Worm (Caenorhabditis elegans) whole organism, L4 larva: Measurements from ENCODE around the gene C28H8.5.
A peak's percentile ranks its signal among the peaks of the same experiment; 100 is the strongest.

Experiments
- F37D6.2 ChIP-seq: sonication (generic microtip); optimal IDR thresholded peaks from 2 replicates; lab custom pipeline; 2016; ENCODE audit warnings: mild to moderate bottlenecking, missing genetic modification characterization, missing compliant biosample characterization
- F44E2.7 ChIP-seq: fragments of 200-800 bp; sonication (Bioruptor generic); IDR thresholded peaks from 2 replicates; pipeline ENCODE4 v2.1.2; 2022; ENCODE audit warnings: missing genetic modification characterization, missing compliant biosample characterization
- T20F7.1 ChIP-seq: fragments of 200-800 bp; sonication (Bioruptor generic); optimal IDR thresholded peaks from 2 replicates; lab custom pipeline; 2018; ENCODE audit warnings: mild to moderate bottlenecking, missing genetic modification characterization, missing compliant biosample characterization
- Y48G9A.11 ChIP-seq: fragments of 200-800 bp; sonication (Bioruptor generic); IDR thresholded peaks from 2 replicates; pipeline ENCODE4 v1.3.6; 2022; ENCODE audit warnings: missing genetic modification reagents, missing genetic modification characterization, missing compliant biosample characterization
- Y75B8A.6 ChIP-seq: fragments of 200-800 bp; sonication (Bioruptor generic); IDR thresholded peaks from 2 replicates; pipeline ENCODE4 v1.3.6; 2022; ENCODE audit warnings: missing genetic modification reagents, missing genetic modification characterization, missing compliant biosample characterization
- ZK337.2 ChIP-seq: fragments of 200-800 bp; sonication (Bioruptor generic); IDR thresholded peaks from 2 replicates; pipeline ENCODE4 v1.3.6; 2022; ENCODE audit warnings: missing genetic modification reagents, missing genetic modification characterization, missing compliant biosample characterization
- aha-1 ChIP-seq: fragments of 150-350 bp; peaks from one replicate; lab custom pipeline; 2014; ENCODE audit warnings: missing biosample characterization, missing genetic modification characterization
- ama-1 ChIP-seq: fragments of 150-350 bp; optimal IDR thresholded peaks from 2 replicates; lab custom pipeline; 2014; ENCODE audit warnings: inconsistent platforms, mixed read lengths
- ceh-28 ChIP-seq: fragments of 150-350 bp; optimal IDR thresholded peaks from 2 replicates; lab custom pipeline; 2014; ENCODE audit warnings: missing biosample characterization, missing genetic modification reagents, missing genetic modification characterization
- ceh-44 ChIP-seq: fragments of 200-800 bp; sonication (Bioruptor generic); IDR thresholded peaks from 2 replicates; pipeline ENCODE4 v1.3.6; 2022; ENCODE audit warnings: missing genetic modification reagents, missing genetic modification characterization, missing compliant biosample characterization
- cey-2 ChIP-seq: sonication (generic microtip); optimal IDR thresholded peaks from 3 replicates; lab custom pipeline; 2017; ENCODE audit warnings: missing genetic modification characterization, mild to moderate bottlenecking, missing compliant biosample characterization, antibody characterized with exemption, borderline replicate concordance; ENCODE audit not compliant: insufficient read depth
- daf-16 ChIP-seq, 3 experiments: sonication (generic microtip); optimal IDR thresholded peaks; 2 replicates each; lab custom pipeline; 2016 to 2017; ENCODE audit warnings: missing genetic modification characterization in 3 of 3, missing genetic modification reagents in 3 of 3, mild to moderate bottlenecking in 2 of 3, missing compliant biosample characterization in 2 of 3, missing biosample characterization in 1 of 3, moderate library complexity in 1 of 3
- daf-19 ChIP-seq: fragments of 200-800 bp; sonication (Bioruptor generic); conservative IDR thresholded peaks from 2 replicates; pipeline ENCODE4 v1.3.6; 2022; ENCODE audit warnings: missing genetic modification characterization, missing compliant biosample characterization
- dve-1 ChIP-seq: sonication (generic microtip); optimal IDR thresholded peaks from 2 replicates; lab custom pipeline; 2017; ENCODE audit warnings: antibody characterized with exemption, mild to moderate bottlenecking, missing genetic modification characterization, missing compliant biosample characterization; ENCODE audit not compliant: insufficient read depth
- fos-1 ChIP-seq: fragments of 150-350 bp; optimal IDR thresholded peaks from 2 replicates; lab custom pipeline; 2014; ENCODE audit warnings: missing biosample characterization, missing genetic modification characterization
- hif-1 ChIP-seq, 2 experiments: sonication (generic microtip); optimal IDR thresholded peaks; 2 replicates each; lab custom pipeline; 2016 to 2017; ENCODE audit warnings: missing compliant biosample characterization in 2 of 2, missing genetic modification characterization in 2 of 2, missing genetic modification reagents in 2 of 2, missing genotype in 2 of 2, mild to moderate bottlenecking in 1 of 2
- hlh-11 ChIP-seq: fragments of 200-800 bp; sonication (Bioruptor generic); optimal IDR thresholded peaks from 2 replicates; lab custom pipeline; 2018; ENCODE audit warnings: mild to moderate bottlenecking, missing genetic modification characterization, missing compliant biosample characterization
- lim-7 ChIP-seq: fragments of 200-800 bp; sonication (Bioruptor generic); IDR thresholded peaks from 2 replicates; pipeline ENCODE4 v1.3.6; 2022; ENCODE audit warnings: missing genetic modification characterization, missing compliant biosample characterization
- lin-13 ChIP-seq: fragments of 150-350 bp; optimal IDR thresholded peaks from 2 replicates; lab custom pipeline; 2014; ENCODE audit warnings: missing biosample characterization, missing genetic modification reagents, missing genetic modification characterization
- lin-29 ChIP-seq: fragments of 200-800 bp; sonication (Bioruptor generic); IDR thresholded peaks from 2 replicates; pipeline ENCODE4 v1.3.6; 2022; ENCODE audit warnings: missing genetic modification reagents, missing genetic modification characterization, missing compliant biosample characterization
- lin-39 ChIP-seq: fragments of 150-350 bp; optimal IDR thresholded peaks from 2 replicates; lab custom pipeline; 2014; ENCODE audit warnings: missing biosample characterization, missing genetic modification reagents, missing genetic modification characterization
- lir-3 ChIP-seq: sonication (generic microtip); optimal IDR thresholded peaks from 2 replicates; lab custom pipeline; 2016; ENCODE audit warnings: mild to moderate bottlenecking, missing genetic modification characterization, missing compliant biosample characterization
- lsy-2 ChIP-seq, 2 experiments: fragments of 150-350 bp in 1 of 2; sonication (generic microtip) in 1 of 2; optimal IDR thresholded peaks; 2 replicates each; lab custom pipeline; 2014 to 2017; ENCODE audit warnings: missing biosample characterization in 2 of 2, missing genetic modification characterization in 2 of 2
- madf-9 ChIP-seq: fragments of 200-800 bp; sonication (Bioruptor generic); conservative IDR thresholded peaks from 2 replicates; pipeline ENCODE4 v1.3.6; 2022; ENCODE audit warnings: missing genetic modification reagents, missing genetic modification characterization, missing compliant biosample characterization
- mdt-29 ChIP-seq: fragments of 200-800 bp; sonication (Bioruptor generic); IDR thresholded peaks from 2 replicates; pipeline ENCODE4 v1.3.6; 2022; ENCODE audit warnings: missing genetic modification reagents, missing genetic modification characterization, missing compliant biosample characterization
- mep-1 ChIP-seq: fragments of 150-350 bp; sonication (generic microtip); optimal IDR thresholded peaks from 3 replicates; lab custom pipeline; 2014; ENCODE audit warnings: missing biosample characterization, missing genetic modification characterization
- mes-2 ChIP-seq: sonication (generic microtip); optimal IDR thresholded peaks from 2 replicates; lab custom pipeline; 2016; ENCODE audit warnings: missing genotype, mild to moderate bottlenecking, missing genetic modification characterization, missing compliant biosample characterization; ENCODE audit not compliant: poor library complexity, severe bottlenecking
- mxl-3 ChIP-seq: fragments of 200-800 bp; sonication (Bioruptor generic); optimal IDR thresholded peaks from 2 replicates; lab custom pipeline; 2018; ENCODE audit warnings: mild to moderate bottlenecking, missing genetic modification characterization, missing compliant biosample characterization
- nhr-11 ChIP-seq: fragments of 150-350 bp; optimal IDR thresholded peaks from 2 replicates; lab custom pipeline; 2014; ENCODE audit warnings: missing biosample characterization, missing genetic modification characterization
- nhr-111 ChIP-seq: fragments of 200-800 bp; sonication (Bioruptor generic); optimal IDR thresholded peaks from 2 replicates; lab custom pipeline; 2018; ENCODE audit warnings: mild to moderate bottlenecking, missing genetic modification characterization, missing compliant biosample characterization
- nhr-28 ChIP-seq: fragments of 150-350 bp; optimal IDR thresholded peaks from 2 replicates; lab custom pipeline; 2014; ENCODE audit warnings: missing biosample characterization, missing genetic modification characterization
- nhr-41 ChIP-seq: fragments of 200-800 bp; sonication (Bioruptor generic); IDR thresholded peaks from 2 replicates; pipeline ENCODE4 v1.3.6; 2022; ENCODE audit warnings: missing genetic modification reagents, missing genetic modification characterization, missing compliant biosample characterization
- nhr-48 ChIP-seq: sonication (generic microtip); optimal IDR thresholded peaks from 2 replicates; lab custom pipeline; 2016; ENCODE audit warnings: mild to moderate bottlenecking, missing genetic modification characterization, missing compliant biosample characterization
- nhr-6 ChIP-seq: fragments of 150-350 bp; optimal IDR thresholded peaks from 2 replicates; lab custom pipeline; 2014; ENCODE audit warnings: missing biosample characterization, missing genetic modification characterization
- php-3 ChIP-seq: fragments of 200-800 bp; sonication (Bioruptor generic); IDR thresholded peaks from 2 replicates; pipeline ENCODE4 v1.3.6; 2022; ENCODE audit warnings: missing genetic modification reagents, missing genetic modification characterization, missing compliant biosample characterization
- pqm-1 ChIP-seq: sonication (generic microtip); optimal IDR thresholded peaks from 2 replicates; lab custom pipeline; 2017; ENCODE audit warnings: missing biosample characterization, missing genetic modification characterization
- rbr-2 ChIP-seq: sonication (generic microtip); optimal IDR thresholded peaks from 2 replicates; lab custom pipeline; 2016; ENCODE audit warnings: missing genotype, missing genetic modification characterization, missing compliant biosample characterization
- set-16 ChIP-seq: fragments of 200-800 bp; sonication (Bioruptor generic); IDR thresholded peaks from 2 replicates; pipeline ENCODE4 v1.3.6; 2022; ENCODE audit warnings: missing genetic modification reagents, missing genetic modification characterization, missing compliant biosample characterization
- unc-130 ChIP-seq: sonication (generic microtip); optimal IDR thresholded peaks from 2 replicates; lab custom pipeline; 2016; ENCODE audit warnings: missing genetic modification reagents, missing genetic modification characterization, missing compliant biosample characterization
- unc-62 ChIP-seq, 3 experiments: fragments of 150-350 bp in 1 of 3; sonication (generic microtip); optimal IDR thresholded peaks in 2 of 3; peaks in 1 of 3; 1 replicate in 1 of 3; 2 replicates in 2 of 3; lab custom pipeline; 2014 to 2017; ENCODE audit warnings: missing biosample characterization in 3 of 3, missing genetic modification characterization in 3 of 3, missing genetic modification reagents in 3 of 3, missing genotype in 1 of 3
- zip-11 ChIP-seq: fragments of 200-800 bp; sonication (Bioruptor generic); IDR thresholded peaks from 2 replicates; pipeline ENCODE4 v1.3.6; 2022; ENCODE audit warnings: missing genetic modification characterization, missing compliant biosample characterization
- ztf-11 ChIP-seq: fragments of 150-350 bp; optimal IDR thresholded peaks from 2 replicates; lab custom pipeline; 2014; ENCODE audit warnings: missing biosample characterization, missing genetic modification characterization

The C28H8.5 gene

ce11 chrIII:5892909-5893308 is 8.8 kb downstream of the C28H8.5 start:
- no peak for TF ChIP-seq lin-13 (GFP tag; lab: Kevin White, UChicago)

DNA sequence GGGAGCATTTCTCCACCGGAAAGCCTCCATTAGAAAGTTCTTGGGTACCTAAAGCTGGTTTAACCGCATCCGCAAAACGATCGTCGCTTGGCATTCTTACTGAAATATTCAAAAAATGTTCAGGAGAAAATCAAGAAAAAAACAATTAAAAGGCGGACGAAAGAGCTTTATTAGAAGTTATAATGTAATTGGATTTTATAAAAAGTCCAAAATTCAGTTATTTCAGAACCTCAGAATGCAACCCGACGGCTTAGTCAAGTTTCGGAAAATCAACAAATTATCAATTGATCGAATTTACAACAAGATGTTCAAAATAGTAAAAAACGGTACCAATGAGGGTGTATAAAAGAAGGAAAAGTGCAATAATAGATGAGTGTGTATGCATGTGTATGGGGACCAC is 11.8 kb downstream of the C28H8.5 start, which contains the start of gene pxl-1:
Gene pxl-1, minus strand, starts transcription at position 101 of the 400 bp plus-strand sequence.
- TF ChIP-seq mdt-29 (GFP tag; lab: Robert Waterston, UW): no peak
- no peak for TF ChIP-seq lir-3 (tag; lab: Kevin White, UChicago)
- no peak for TF ChIP-seq nhr-111 (GFP tag; lab: Kevin White, UChicago)
- no peak for TF ChIP-seq lin-39
- no peak for TF ChIP-seq hif-1 (tag; optimal IDR thresholded peaks at IDR 0.05; lab: Kevin White, UChicago)
- TF ChIP-seq cey-2 (tag; lab: Kevin White, UChicago): no peak
- TF ChIP-seq mes-2 (tag; lab: Kevin White, UChicago): no peak
- no peak for TF ChIP-seq ZK337.2
- no peak for TF ChIP-seq mxl-3 (GFP tag; lab: Kevin White, UChicago)
- no peak for TF ChIP-seq unc-62 (GFP tag; optimal IDR thresholded peaks at IDR 0.05 in 1 of 2; lab: Kevin White, UChicago)
- no peak for TF ChIP-seq unc-62 (tag; optimal IDR thresholded peaks at IDR 0.05; lab: Kevin White, UChicago)
- no peak for TF ChIP-seq zip-11 (GFP tag; lab: Robert Waterston, UW)
- TF ChIP-seq Y48G9A.11 (GFP tag; lab: Robert Waterston, UW): no peak
- TF ChIP-seq, all 104 proteins: peak for 0

DNA sequence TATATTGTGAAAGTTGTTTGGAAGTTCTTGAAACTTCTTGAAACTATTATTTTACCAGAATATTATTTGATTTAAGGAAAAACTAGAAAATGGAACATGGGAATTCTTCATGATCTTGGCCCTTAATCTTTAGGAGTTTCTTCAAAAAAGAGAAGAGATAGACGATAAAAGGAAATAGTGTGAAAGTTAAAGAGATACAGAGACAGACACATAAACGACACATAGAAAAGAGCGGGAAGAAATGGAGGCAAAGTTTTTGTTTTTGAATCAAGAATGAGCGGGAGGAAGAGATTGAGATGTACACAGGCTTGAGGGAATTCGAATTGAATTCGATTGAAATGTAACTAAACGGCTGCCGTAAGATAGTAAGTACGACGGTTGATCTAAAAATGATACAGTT is 13.4 kb downstream of the C28H8.5 start:
- TF ChIP-seq mep-1 (tag; lab: Kevin White, UChicago) (peak; percentile 15), lin-29 (GFP tag; lab: Robert Waterston, UW) (no peak), T20F7.1 (GFP tag; lab: Kevin White, UChicago) (no peak), set-16 (no peak), aha-1 (tag; lab: Kevin White, UChicago) (peak; percentile 4), F37D6.2 (tag; lab: Kevin White, UChicago) (no peak), fos-1 (no peak)

- TF ChIP-seq hlh-11 (tag; lab: Kevin White, UChicago): peak; percentile 24
- TF ChIP-seq rbr-2: no peak
- no peak for TF ChIP-seq unc-130 (GFP tag; lab: Kevin White, UChicago)
Observed at ce11 chrIII:5898631-5899030, 14.5 kb downstream of the C28H8.5 start.

DNA sequence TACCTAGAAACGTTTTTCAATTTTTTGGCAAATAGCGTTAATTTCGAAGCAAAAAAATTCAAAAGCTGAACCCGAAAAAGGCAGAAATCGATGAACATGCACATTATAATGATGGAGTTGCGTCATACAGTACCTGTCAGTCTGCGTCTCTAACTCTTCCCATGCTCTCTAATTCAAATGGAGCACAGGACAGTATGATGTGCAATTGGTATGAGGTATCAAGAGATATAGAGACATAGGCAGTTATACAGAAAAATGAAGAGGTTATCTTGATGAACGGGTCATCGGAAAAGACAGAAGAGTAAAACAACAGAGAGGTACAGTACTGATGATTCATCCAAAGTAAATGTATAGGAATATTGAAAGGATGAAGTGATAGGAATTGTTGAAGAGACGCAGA is 16.6 kb downstream of the C28H8.5 start:
- TF ChIP-seq ztf-11 (tag; lab: Kevin White, UChicago) (no peak), lsy-2 (tag; optimal IDR thresholded peaks at IDR 0.05; lab: Kevin White, UChicago) (peak in 1 of 2 experiments; percentile 58), lir-3 (tag; lab: Kevin White, UChicago) (no peak), nhr-48 (tag; lab: Kevin White, UChicago) (no peak), F44E2.7 (no peak), madf-9 (GFP tag; lab: Robert Waterston, UW) (no peak), lim-7 (GFP tag; lab: Robert Waterston, UW) (no peak), php-3 (no peak), daf-19 (GFP tag; lab: Robert Waterston, UW) (no peak), zip-11 (GFP tag; lab: Robert Waterston, UW) (no peak), mes-2 (tag; lab: Kevin White, UChicago) (no peak), nhr-111 (GFP tag; lab: Kevin White, UChicago) (no peak), dve-1 (peak; percentile 52), ama-1 (lab: Kevin White, UChicago) (no peak), daf-16 (GFP tag; optimal IDR thresholded peaks at IDR 0.05; lab: Kevin White, UChicago) (no peak), daf-16 (tag; optimal IDR thresholded peaks at IDR 0.05; lab: Kevin White, UChicago) (peak; percentile 18), hlh-11 (tag; lab: Kevin White, UChicago) (peak; percentile 23), ceh-28 (tag; lab: Kevin White, UChicago) (no peak), mep-1 (tag; lab: Kevin White, UChicago) (peak; percentile 44), ceh-44 (no peak), pqm-1 (tag; lab: Kevin White, UChicago) (no peak), Y75B8A.6 (GFP tag; lab: Robert Waterston, UW) (no peak), nhr-41 (GFP tag; lab: Robert Waterston, UW) (no peak), nhr-11 (tag; lab: Kevin White, UChicago) (no peak), nhr-6 (tag; lab: Kevin White, UChicago) (peak; percentile 96), nhr-28 (peak; percentile 10), Y48G9A.11 (GFP tag; lab: Robert Waterston, UW) (no peak), unc-62 (GFP tag; optimal IDR thresholded peaks at IDR 0.05 in 1 of 2; lab: Kevin White, UChicago) (no peak), unc-62 (tag; optimal IDR thresholded peaks at IDR 0.05; lab: Kevin White, UChicago) (no peak)
